Worm (Caenorhabditis elegans): ENCODE data around the gene K09C4.10.

DNA sequence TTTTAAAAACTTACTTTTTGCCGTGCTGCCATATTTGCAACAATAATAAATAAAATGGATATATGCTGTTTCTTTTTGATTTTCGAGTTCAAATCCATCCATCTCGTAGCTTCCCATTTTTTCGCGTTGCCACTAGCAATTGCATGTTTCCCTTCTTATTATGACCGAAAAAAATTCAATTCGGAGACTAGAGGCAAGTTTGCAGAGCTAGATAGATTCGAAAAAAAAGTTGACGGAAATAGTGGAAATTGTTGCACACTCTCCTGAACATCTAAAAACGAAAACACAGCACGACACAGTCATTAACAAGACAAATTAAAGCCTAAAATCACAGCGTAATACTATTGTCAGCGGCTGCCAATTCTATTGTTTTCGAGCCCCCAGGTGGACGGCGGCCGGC lies 46.1 kb upstream of the K09C4.10 start, which contains the start of gene F11D5.6:
- TF ChIP-seq dmd-4 (tag; optimal IDR thresholded peaks at IDR 0.05; ENCODE audit: borderline replicate concordance) (no peak), tbx-7 (tag; optimal IDR thresholded peaks at IDR 0.05) (no peak), nhr-11 (tag; optimal IDR thresholded peaks at IDR 0.05) (no peak), pqm-1 (tag; optimal IDR thresholded peaks at IDR 0.05) (no peak), nfya-1 (tag; optimal IDR thresholded peaks at IDR 0.05) (no peak), pha-4 (tag; optimal IDR thresholded peaks at IDR 0.05) (no peak), ama-1 (optimal IDR thresholded peaks at IDR 0.05) (no peak)

Data from whole organism, late embryonic.